Worm (Caenorhabditis elegans) whole organism, mixed stage, embryonic: ENCODE results near the gene qns-1.

ENCODE experiments used
- lin-13 ChIP-seq: fragments of 150-350 bp; optimal IDR thresholded peaks from 2 replicates; lab custom pipeline; 2014; ENCODE audit warnings: missing biosample characterization, missing genetic modification characterization
- mep-1 ChIP-seq: fragments of 150-350 bp; optimal IDR thresholded peaks from 2 replicates; lab custom pipeline; 2017; ENCODE audit warnings: missing biosample characterization, missing genetic modification reagents, missing genetic modification characterization, inconsistent platforms
- nhr-28 ChIP-seq: fragments of 150-350 bp; optimal IDR thresholded peaks from 2 replicates; lab custom pipeline; 2014; ENCODE audit warnings: missing biosample characterization, missing genetic modification characterization
- nhr-76 ChIP-seq: sonication (generic microtip); optimal IDR thresholded peaks from 2 replicates; lab custom pipeline; 2017; ENCODE audit warnings: missing biosample characterization, missing genetic modification characterization
- sem-2 ChIP-seq: fragments of 200-800 bp; sonication (Bioruptor generic); optimal IDR thresholded peaks from 2 replicates; lab custom pipeline; 2018; ENCODE audit warnings: mild to moderate bottlenecking, missing genetic modification characterization, missing compliant biosample characterization
- snpc-4 ChIP-seq: fragments of 150-350 bp; optimal IDR thresholded peaks from 2 replicates; lab custom pipeline; 2014; ENCODE audit warnings: missing biosample characterization, missing genetic modification characterization
- unc-62 ChIP-seq: fragments of 150-350 bp; optimal IDR thresholded peaks from 2 replicates; lab custom pipeline; 2014; ENCODE audit warnings: missing biosample characterization, missing genetic modification reagents, missing genetic modification characterization
- ztf-11 ChIP-seq: fragments of 150-350 bp; optimal IDR thresholded peaks from 2 replicates; lab custom pipeline; 2014; ENCODE audit warnings: missing biosample characterization, missing genetic modification characterization

- no peak for TF ChIP-seq sem-2 (GFP tag; lab: Kevin White, UChicago)
- no peak for TF ChIP-seq ztf-11 (tag; lab: Kevin White, UChicago)
- no peak for TF ChIP-seq unc-62
- no peak for TF ChIP-seq lin-13 (tag; lab: Kevin White, UChicago)
- no peak for TF ChIP-seq nhr-28 (tag; lab: Kevin White, UChicago)
- no peak for TF ChIP-seq mep-1 (tag; lab: Kevin White, UChicago)
- no peak for TF ChIP-seq snpc-4 (tag; lab: Kevin White, UChicago)
- no peak for TF ChIP-seq nhr-76 (tag; lab: Kevin White, UChicago)
Observed at ce11 chrIV:10236106-10236505, 17.0 kb upstream of the qns-1 start.
